Fruit fly (Drosophila melanogaster) whole organism, embryonic: ENCODE measurements around the gene CG32373.
A peak's percentile ranks its signal among the peaks of the same experiment; 100 is the strongest.

Experiments used
- Atf3 ChIP-seq: fragments of 200-800 bp; sonication (Bioruptor generic); optimal IDR thresholded peaks from 3 replicates; lab custom pipeline; 2016; ENCODE audit warnings: missing biosample characterization, missing genetic modification characterization
- Blimp-1 ChIP-seq: fragments of 200-800 bp; sonication (Bioruptor generic); optimal IDR thresholded peaks from 3 replicates; lab custom pipeline; 2018; ENCODE audit warnings: missing biosample characterization, missing genetic modification characterization, mild to moderate bottlenecking, moderate library complexity, missing genetic modification reagents
- CG10543 ChIP-seq: fragments of 200-800 bp; sonication (Bioruptor generic); optimal IDR thresholded peaks from 3 replicates; lab custom pipeline; 2017; ENCODE audit warnings: missing biosample characterization, mild to moderate bottlenecking, missing genetic modification characterization, moderate library complexity
- CG12942 ChIP-seq: fragments of 200-800 bp; sonication (Bioruptor generic); optimal IDR thresholded peaks from 3 replicates; lab custom pipeline; 2016; ENCODE audit warnings: missing biosample characterization, missing genetic modification characterization
- CG15514 ChIP-seq: fragments of 200-800 bp; sonication (Bioruptor generic); optimal IDR thresholded peaks from 3 replicates; lab custom pipeline; 2017; ENCODE audit warnings: missing biosample characterization, missing genetic modification characterization, mild to moderate bottlenecking, moderate library complexity, missing genetic modification reagents
- CG17802 ChIP-seq: fragments of 200-800 bp; sonication (Bioruptor generic); optimal IDR thresholded peaks from 2 replicates; lab custom pipeline; 2018; ENCODE audit warnings: missing biosample characterization, mild to moderate bottlenecking, missing genetic modification characterization, moderate library complexity
- CG18599 ChIP-seq: fragments of 200-800 bp; sonication (Bioruptor generic); optimal IDR thresholded peaks from 3 replicates; lab custom pipeline; 2017; ENCODE audit warnings: missing biosample characterization, missing genetic modification characterization, mild to moderate bottlenecking, moderate library complexity, missing genetic modification reagents
- CG2199 ChIP-seq: fragments of 200-800 bp; sonication (Bioruptor generic); IDR thresholded peaks from 3 replicates; pipeline ENCODE4 v1.3.6; 2022; ENCODE audit warnings: missing biosample characterization, missing genetic modification characterization
- CG2202 ChIP-seq: fragments of 200-800 bp; sonication (Bioruptor generic); optimal IDR thresholded peaks from 2 replicates; lab custom pipeline; 2018; ENCODE audit warnings: missing biosample characterization, mild to moderate bottlenecking, missing genetic modification characterization
- CG2678 ChIP-seq: fragments of 200-800 bp; sonication (Bioruptor generic); optimal IDR thresholded peaks from 3 replicates; lab custom pipeline; 2019; ENCODE audit warnings: missing biosample characterization, mild to moderate bottlenecking, missing genetic modification characterization, moderate library complexity
- CG2875 ChIP-seq: fragments of 200-800 bp; sonication (Bioruptor generic); optimal IDR thresholded peaks from 2 replicates; lab custom pipeline; 2017; ENCODE audit warnings: missing biosample characterization, mild to moderate bottlenecking, missing genetic modification characterization, missing genetic modification reagents
- CG3163 ChIP-seq: fragments of 200-800 bp; sonication (Bioruptor generic); optimal IDR thresholded peaks from 3 replicates; lab custom pipeline; 2016; ENCODE audit warnings: missing biosample characterization, missing genetic modification characterization
- CG34224 ChIP-seq: fragments of 200-800 bp; sonication (Bioruptor generic); IDR thresholded peaks from 3 replicates; pipeline ENCODE4 v1.3.6; 2022; ENCODE audit warnings: missing biosample characterization, missing genetic modification characterization; ENCODE audit not compliant: partially characterized antibody
- CG34376 ChIP-seq: fragments of 200-800 bp; sonication (Bioruptor generic); optimal IDR thresholded peaks from 2 replicates; lab custom pipeline; 2018; ENCODE audit warnings: missing biosample characterization, mild to moderate bottlenecking, missing genetic modification characterization
- CG3838 ChIP-seq: fragments of 200-800 bp; sonication (Bioruptor generic); optimal IDR thresholded peaks from 3 replicates; lab custom pipeline; 2016; ENCODE audit warnings: missing biosample characterization, missing genetic modification characterization
- CG7556 ChIP-seq: fragments of 200-800 bp; sonication (Bioruptor generic); optimal IDR thresholded peaks from 2 replicates; lab custom pipeline; 2017; ENCODE audit warnings: missing biosample characterization, mild to moderate bottlenecking, missing genetic modification characterization
- CG8765 ChIP-seq: fragments of 200-800 bp; sonication (Bioruptor generic); IDR thresholded peaks from 2 replicates; pipeline ENCODE4 v1.3.6; 2022; ENCODE audit warnings: missing biosample characterization, missing genetic modification characterization
- CG9797 ChIP-seq: fragments of 200-800 bp; sonication (Bioruptor generic); optimal IDR thresholded peaks from 3 replicates; lab custom pipeline; 2018; ENCODE audit warnings: missing biosample characterization, mild to moderate bottlenecking, missing genetic modification characterization
- ERR ChIP-seq: fragments of 200-800 bp; sonication (Bioruptor generic); optimal IDR thresholded peaks from 2 replicates; lab custom pipeline; 2016; ENCODE audit warnings: missing biosample characterization, missing genetic modification characterization
- GATAe ChIP-seq: fragments of 200-800 bp; sonication (Bioruptor generic); conservative IDR thresholded peaks from 2 replicates; pipeline ENCODE4 v1.3.6; 2022; ENCODE audit warnings: missing biosample characterization, missing genetic modification characterization
- Hmx ChIP-seq: fragments of 200-800 bp; sonication (Bioruptor generic); optimal IDR thresholded peaks from 2 replicates; lab custom pipeline; 2016; ENCODE audit warnings: missing biosample characterization, missing genetic modification characterization
- Hr51 ChIP-seq, 2 experiments: fragments of 200-800 bp; sonication (Bioruptor generic); optimal IDR thresholded peaks; 2 replicates in 1 of 2; 3 replicates in 1 of 2; lab custom pipeline; 2016 to 2018; ENCODE audit warnings: missing biosample characterization in 2 of 2, missing genetic modification characterization in 2 of 2, mild to moderate bottlenecking in 1 of 2, moderate library complexity in 1 of 2
- Jarid2 ChIP-seq: fragments of 200-800 bp; sonication (Bioruptor generic); optimal IDR thresholded peaks from 3 replicates; lab custom pipeline; 2017; ENCODE audit warnings: mild to moderate bottlenecking, missing biosample characterization, missing genetic modification reagents, missing genetic modification characterization
- Med ChIP-seq: fragments of 200-800 bp; sonication (Bioruptor generic); peaks from one replicate; lab custom pipeline; 2016; ENCODE audit warnings: missing biosample characterization, missing genetic modification characterization, mild to moderate bottlenecking, inconsistent platforms, moderate library complexity
- Oli ChIP-seq: fragments of 200-800 bp; sonication (Bioruptor generic); optimal IDR thresholded peaks from 2 replicates; lab custom pipeline; 2018; ENCODE audit warnings: missing biosample characterization, mild to moderate bottlenecking, missing genetic modification characterization, moderate library complexity
- Optix ChIP-seq: fragments of 200-800 bp; sonication (Bioruptor generic); IDR thresholded peaks from 3 replicates; pipeline ENCODE4 v1.3.6; 2022; ENCODE audit warnings: missing biosample characterization, missing genetic modification characterization
- Pdp1 ChIP-seq, 2 experiments: fragments of 200-800 bp; sonication (Bioruptor generic); optimal IDR thresholded peaks; 3 replicates each; lab custom pipeline; 2016; ENCODE audit warnings: missing biosample characterization in 2 of 2, missing genetic modification characterization in 2 of 2, mild to moderate bottlenecking in 1 of 2, moderate library complexity in 1 of 2
- Trl ChIP-seq, 3 experiments: fragments of >200 bp in 2 of 3; fragments of 200-800 bp in 1 of 3; sonication (Bioruptor generic) in 1 of 3; optimal IDR thresholded peaks; 2 replicates in 1 of 3; 3 replicates in 2 of 3; lab custom pipeline; 2016 to 2017; ENCODE audit warnings: missing biosample characterization in 1 of 3, missing genetic modification characterization in 1 of 3
- Vsx1 ChIP-seq: fragments of 200-800 bp; sonication (Bioruptor generic); optimal IDR thresholded peaks from 2 replicates; lab custom pipeline; 2017; ENCODE audit warnings: missing biosample characterization, mild to moderate bottlenecking, missing genetic modification characterization, missing genetic modification reagents
- YL-1 ChIP-seq: fragments of 200-800 bp; sonication (Bioruptor generic); optimal IDR thresholded peaks from 3 replicates; lab custom pipeline; 2017; ENCODE audit warnings: missing biosample characterization, mild to moderate bottlenecking, missing genetic modification characterization
- al ChIP-seq: fragments of 200-800 bp; sonication (Bioruptor generic); IDR thresholded peaks from 2 replicates; pipeline ENCODE4 v1.3.6; 2022; ENCODE audit warnings: missing biosample characterization, missing genetic modification characterization
- chinmo ChIP-seq: fragments of 200-800 bp; sonication (Bioruptor generic); IDR thresholded peaks from 4 replicates; pipeline ENCODE4 v1.3.6; 2022; ENCODE audit warnings: missing biosample characterization, missing genetic modification characterization; ENCODE audit not compliant: partially characterized antibody
- corto ChIP-seq: fragments of 200-800 bp; sonication (Bioruptor generic); optimal IDR thresholded peaks from 2 replicates; lab custom pipeline; 2016; ENCODE audit warnings: missing biosample characterization, mild to moderate bottlenecking, missing genetic modification characterization, moderate library complexity
- cwo ChIP-seq: fragments of 200-800 bp; sonication (Bioruptor generic); optimal IDR thresholded peaks from 3 replicates; lab custom pipeline; 2017; ENCODE audit warnings: missing biosample characterization, missing genetic modification characterization, mild to moderate bottlenecking, moderate library complexity, missing genetic modification reagents
- dimm ChIP-seq: fragments of 200-800 bp; sonication (Bioruptor generic); IDR thresholded peaks from 2 replicates; pipeline ENCODE4 v1.3.6; 2022; ENCODE audit warnings: missing biosample characterization, missing genetic modification characterization
- exex ChIP-seq: fragments of 200-800 bp; sonication (Bioruptor generic); optimal IDR thresholded peaks from 4 replicates; lab custom pipeline; 2018; ENCODE audit warnings: missing biosample characterization, mild to moderate bottlenecking, missing genetic modification characterization, moderate library complexity
- ham ChIP-seq: fragments of 200-800 bp; sonication (Bioruptor generic); IDR thresholded peaks from 2 replicates; pipeline ENCODE4 v1.3.6; 2022; ENCODE audit warnings: missing biosample characterization, missing genetic modification characterization
- lab ChIP-seq: fragments of 200-800 bp; sonication (Bioruptor generic); optimal IDR thresholded peaks from 3 replicates; lab custom pipeline; 2017; ENCODE audit warnings: missing biosample characterization, missing genetic modification characterization, mild to moderate bottlenecking, moderate library complexity, missing genetic modification reagents
- mirr ChIP-seq: fragments of 200-800 bp; sonication (Bioruptor generic); optimal IDR thresholded peaks from 3 replicates; lab custom pipeline; 2018; ENCODE audit warnings: missing biosample characterization, mild to moderate bottlenecking, missing genetic modification characterization
- mld ChIP-seq: fragments of 200-800 bp; sonication (Bioruptor generic); IDR thresholded peaks from 3 replicates; pipeline ENCODE4 v1.3.6; 2022; ENCODE audit warnings: missing biosample characterization, missing genetic modification characterization; ENCODE audit not compliant: partially characterized antibody
- schlank ChIP-seq: fragments of 200-800 bp; sonication (Bioruptor generic); optimal IDR thresholded peaks from 2 replicates; lab custom pipeline; 2018; ENCODE audit warnings: missing biosample characterization, mild to moderate bottlenecking, missing genetic modification characterization
- sd ChIP-seq: fragments of 200-800 bp; sonication (Bioruptor generic); optimal IDR thresholded peaks from 3 replicates; lab custom pipeline; 2018; ENCODE audit warnings: missing biosample characterization, mild to moderate bottlenecking, missing genetic modification characterization, moderate library complexity
- sima ChIP-seq: fragments of 200-800 bp; sonication (Bioruptor generic); optimal IDR thresholded peaks from 2 replicates; lab custom pipeline; 2016; ENCODE audit warnings: missing biosample characterization, missing genetic modification characterization
- sug ChIP-seq: fragments of 200-800 bp; optimal IDR thresholded peaks from 2 replicates; lab custom pipeline; 2019; ENCODE audit warnings: missing biosample characterization, mild to moderate bottlenecking, missing genetic modification characterization, moderate library complexity
- toy ChIP-seq: fragments of 200-800 bp; sonication (Bioruptor generic); IDR thresholded peaks from 2 replicates; pipeline ENCODE4 v1.3.6; 2022; ENCODE audit warnings: missing biosample characterization, missing genetic modification characterization

CG32373 gene

dm6 chr3L:7801308-7801893, 151.1 kb downstream of the CG32373 start:
- TF ChIP-seq lab (peak; percentile 43), GATAe (0 out of 2 replicates have a peak, but pooled peaks have one; percentile 44), sd (peak; percentile 74), CG12942 (GFP tag; lab: Kevin White, UChicago) (no peak), CG18599 (GFP tag; lab: Kevin White, UChicago) (peak; percentile 10), mirr (GFP tag; lab: Kevin White, UChicago) (peak; percentile 33), Pdp1 (GFP tag; optimal IDR thresholded peaks at IDR 0.05; lab: Kevin White, UChicago) (peak in 1 of 2 experiments; percentile 58), sima (no peak), dimm (no peak), Blimp-1 (GFP tag; lab: Kevin White, UChicago) (peak; percentile 10), exex (tag; lab: Kevin White, UChicago) (peak; percentile 84), CG34376 (peak; percentile 61), sug (tag; lab: Kevin White, UChicago) (peak; percentile 58), Med (GFP tag; lab: Kevin White, UChicago) (peak; percentile 42), CG9797 (GFP tag; lab: Kevin White, UChicago) (no peak)

- TF ChIP-seq corto (GFP tag; lab: Kevin White, UChicago) (peak; percentile 12), CG2875 (GFP tag; lab: Kevin White, UChicago) (no peak), toy (GFP tag; lab: Robert Waterston, UW) (no peak), YL-1 (peak; percentile 11), chinmo (GFP tag; lab: Robert Waterston, UW) (peak; percentile 72; the same call in 2 of the 4 replicates), al (GFP tag; lab: Robert Waterston, UW) (no peak), CG10543 (GFP tag; lab: Kevin White, UChicago) (peak; percentile 29), cwo (GFP tag; lab: Kevin White, UChicago) (no peak), schlank (no peak), CG8765 (GFP tag; lab: Robert Waterston, UW) (no peak), ERR (GFP tag; lab: Kevin White, UChicago) (no peak), CG7556 (GFP tag; lab: Kevin White, UChicago) (no peak), Atf3 (GFP tag; lab: Kevin White, UChicago) (no peak), CG2202 (tag; lab: Kevin White, UChicago) (no peak), CG2199 (GFP tag; lab: Robert Waterston, UW) (peak; percentile 48; the same call in 1 of the 3 replicates), ham (GFP tag; lab: Robert Waterston, UW) (no peak), CG3838 (no peak), CG15514 (GFP tag; lab: Kevin White, UChicago) (no peak), CG2678 (tag; lab: Kevin White, UChicago) (peak; percentile 7), mld (GFP tag; lab: Robert Waterston, UW) (no peak), Hr51 (GFP tag; optimal IDR thresholded peaks at IDR 0.05; lab: Kevin White, UChicago) (no peak), Oli (tag; lab: Kevin White, UChicago) (no peak), CG17802 (tag; lab: Kevin White, UChicago) (no peak), Trl (optimal IDR thresholded peaks at IDR 0.05; lab: Kevin White, UChicago) (peak; percentile 89 to 95), Trl (GFP tag; optimal IDR thresholded peaks at IDR 0.05; lab: Kevin White, UChicago) (no peak), CG3163 (GFP tag; lab: Kevin White, UChicago) (peak; percentile 95), CG34224 (GFP tag; lab: Robert Waterston, UW) (no peak), Jarid2 (GFP tag; lab: Kevin White, UChicago) (peak; percentile 72), Optix (GFP tag; lab: Robert Waterston, UW) (no peak), Hmx (GFP tag; lab: Kevin White, UChicago) (no peak), Vsx1 (GFP tag; lab: Kevin White, UChicago) (peak; percentile 52), exex (tag; lab: Kevin White, UChicago) (peak; percentile 75)
Measured at dm6 chr3L:7804406-7805327, 154.3 kb downstream of the CG32373 start.
